Worm (Caenorhabditis elegans) whole organism, midembryonic: ENCODE results near the gene C53B7.2.

Source experiments
- flt-1 ChIP-seq: fragments of 200-800 bp; sonication (Bioruptor generic); IDR thresholded peaks from 2 replicates; pipeline ENCODE4 v1.3.6; 2022; ENCODE audit warnings: missing genetic modification characterization, missing compliant biosample characterization
- ztf-23 ChIP-seq: fragments of 200-800 bp; sonication (Bioruptor generic); IDR thresholded peaks from 2 replicates; pipeline ENCODE4 v1.3.6; 2022; ENCODE audit warnings: missing genetic modification reagents, missing genetic modification characterization, missing compliant biosample characterization

DNA sequence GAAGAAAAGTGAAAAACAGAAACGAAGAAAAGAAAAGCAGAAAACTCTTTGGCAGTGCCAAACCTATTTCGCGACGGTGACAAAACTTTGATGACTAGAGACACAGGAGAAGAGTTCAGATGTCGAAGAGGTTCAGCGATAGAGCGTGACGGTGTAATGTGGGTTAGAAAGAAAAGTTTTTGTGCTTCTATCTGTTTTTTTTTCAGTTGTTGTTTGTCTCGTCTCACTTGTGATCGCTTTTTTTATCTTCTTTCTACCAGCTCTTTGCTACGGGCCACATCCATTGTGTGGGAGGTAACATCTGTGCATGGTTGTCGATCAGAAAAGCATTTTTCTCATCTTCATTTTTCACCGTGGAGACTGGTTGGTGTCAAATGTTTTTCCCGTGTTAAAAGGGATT is 20.2 kb upstream of the C53B7.2 start, which contains the start of gene F41B4.1:
- TF ChIP-seq ztf-23 (GFP tag; lab: Robert Waterston, UW) (no peak), flt-1 (GFP tag; lab: Robert Waterston, UW) (no peak)
